Worm (Caenorhabditis elegans) whole organism, L1 larva: Measurements from ENCODE around the gene C02B8.12.
A peak's percentile ranks its signal among the peaks of the same experiment; 100 is the strongest.
"Not testable (repeated sequence)": the region's sequence is repeated elsewhere in the genome, so short reads cannot be mapped to it uniquely, and the experiment has no call there.

Experiments used
- aha-1 ChIP-seq: fragments of 150-350 bp; optimal IDR thresholded peaks from 2 replicates; lab custom pipeline; 2014; ENCODE audit warnings: missing biosample characterization, missing genetic modification characterization
- blmp-1 ChIP-seq: fragments of 150-350 bp; optimal IDR thresholded peaks from 2 replicates; lab custom pipeline; 2014; ENCODE audit warnings: missing biosample characterization, missing genetic modification characterization
- ceh-82 ChIP-seq, 3 experiments: fragments of 150-350 bp in 1 of 3; sonication (generic microtip) in 2 of 3; optimal IDR thresholded peaks; 2 replicates each; lab custom pipeline; 2014 to 2017; ENCODE audit warnings: missing biosample characterization in 3 of 3, missing genetic modification characterization in 3 of 3
- egl-27 ChIP-seq, 2 experiments: fragments of 150-350 bp in 1 of 2; sonication (generic microtip); optimal IDR thresholded peaks; 3 replicates each; lab custom pipeline; 2017 to 2018; ENCODE audit warnings: missing biosample characterization in 2 of 2, missing genetic modification characterization in 2 of 2, missing genetic modification reagents in 2 of 2
- jun-1 ChIP-seq: fragments of 150-350 bp; optimal IDR thresholded peaks from 2 replicates; lab custom pipeline; 2014; ENCODE audit warnings: missing biosample characterization, missing genetic modification reagents, missing genetic modification characterization
- mab-9 ChIP-seq: fragments of 200-800 bp; sonication (Bioruptor generic); IDR thresholded peaks from 2 replicates; pipeline ENCODE4 v1.3.6; 2022; ENCODE audit warnings: missing genetic modification reagents, missing genetic modification characterization, missing compliant biosample characterization
- nhr-77 ChIP-seq: fragments of 150-350 bp; optimal IDR thresholded peaks from 2 replicates; lab custom pipeline; 2014; ENCODE audit warnings: missing biosample characterization, missing genetic modification characterization
- unc-62 ChIP-seq: fragments of 150-350 bp; optimal IDR thresholded peaks from 2 replicates; lab custom pipeline; 2014; ENCODE audit warnings: missing biosample characterization, missing genetic modification reagents, missing genetic modification characterization

- not testable (repeated sequence) for TF ChIP-seq egl-27 (tag; optimal IDR thresholded peaks at IDR 0.05; lab: Kevin White, UChicago); aha-1; blmp-1 (tag; lab: Kevin White, UChicago); unc-62 (GFP tag; lab: Kevin White, UChicago); mab-9 (GFP tag; lab: Robert Waterston, UW)
- TF ChIP-seq nhr-77 (tag; lab: Kevin White, UChicago) (peak; percentile 20), jun-1 (tag; lab: Kevin White, UChicago) (peak; percentile 16), ceh-82 (tag; optimal IDR thresholded peaks at IDR 0.05; lab: Kevin White, UChicago) (peak in 1 of 3 experiments; percentile 46)
Observed at ce11 chrX:8155447-8155877, 32.3 kb upstream of the C02B8.12 start.
